Fruit fly (Drosophila melanogaster) whole organism, adult: ENCODE results near the gene Cpr67Fb.

Source experiments
- CG11617 ChIP-seq: fragments of 200-800 bp; sonication (Bioruptor generic); optimal IDR thresholded peaks from 2 replicates; lab custom pipeline; 2017; ENCODE audit warnings: mild to moderate bottlenecking, missing biosample characterization, missing genetic modification reagents, missing genetic modification characterization
- CG12768 ChIP-seq: fragments of 200-800 bp; sonication (Bioruptor generic); optimal IDR thresholded peaks from 2 replicates; lab custom pipeline; 2017; ENCODE audit warnings: missing biosample characterization, missing genetic modification characterization, mild to moderate bottlenecking, moderate library complexity, missing genetic modification reagents
- CG7101 ChIP-seq: fragments of 200-800 bp; sonication (Bioruptor generic); optimal IDR thresholded peaks from 2 replicates; lab custom pipeline; 2018; ENCODE audit warnings: missing biosample characterization, mild to moderate bottlenecking, missing genetic modification characterization, moderate library complexity
- Clk ChIP-seq: fragments of 200-800 bp; sonication (Bioruptor generic); optimal IDR thresholded peaks from 2 replicates; lab custom pipeline; 2017; ENCODE audit warnings: missing biosample characterization, missing genetic modification characterization
- Hr96 ChIP-seq: fragments of 200-800 bp; sonication (Bioruptor generic); optimal IDR thresholded peaks from 2 replicates; lab custom pipeline; 2016; ENCODE audit warnings: missing biosample characterization, missing genetic modification characterization
- Mnt ChIP-seq: fragments of 200-800 bp; sonication (Bioruptor generic); optimal IDR thresholded peaks from 2 replicates; lab custom pipeline; 2016; ENCODE audit warnings: missing biosample characterization, mild to moderate bottlenecking, missing genetic modification characterization
- bab1 ChIP-seq: fragments of 200-800 bp; sonication (Bioruptor generic); optimal IDR thresholded peaks from 3 replicates; lab custom pipeline; 2019; ENCODE audit warnings: missing biosample characterization, mild to moderate bottlenecking, missing genetic modification characterization, moderate library complexity
- cic ChIP-seq: fragments of 200-800 bp; sonication (Bioruptor generic); optimal IDR thresholded peaks from 2 replicates; lab custom pipeline; 2017; ENCODE audit warnings: missing biosample characterization, mild to moderate bottlenecking, missing genetic modification characterization, moderate library complexity
- cnc ChIP-seq, 2 experiments: fragments of >200 bp; optimal IDR thresholded peaks; 2 replicates each; lab custom pipeline; 2017
- kay ChIP-seq: fragments of 200-800 bp; sonication (Bioruptor generic); peaks from one replicate; lab custom pipeline; 2016; ENCODE audit warnings: missing biosample characterization, missing genetic modification characterization, borderline replicate concordance
- ovo ChIP-seq: fragments of 200-800 bp; sonication (Bioruptor generic); optimal IDR thresholded peaks from 2 replicates; lab custom pipeline; 2016; ENCODE audit warnings: missing biosample characterization, missing genetic modification characterization
- tj ChIP-seq: fragments of 200-800 bp; sonication (Bioruptor generic); optimal IDR thresholded peaks from 3 replicates; lab custom pipeline; 2017; ENCODE audit warnings: missing biosample characterization, mild to moderate bottlenecking, missing genetic modification characterization, moderate library complexity
- toe ChIP-seq: fragments of 200-800 bp; sonication (Bioruptor generic); optimal IDR thresholded peaks from 2 replicates; lab custom pipeline; 2016; ENCODE audit warnings: missing biosample characterization, missing genetic modification characterization

- TF ChIP-seq CG7101 (tag; lab: Kevin White, UChicago) (no peak), tj (GFP tag; lab: Kevin White, UChicago) (no peak), kay (GFP tag; lab: Kevin White, UChicago) (no peak), Clk (no peak), ovo (GFP tag; lab: Kevin White, UChicago) (no peak), Hr96 (GFP tag; lab: Kevin White, UChicago) (no peak), cic (GFP tag; lab: Kevin White, UChicago) (no peak), cnc (optimal IDR thresholded peaks at IDR 0.05; lab: Kevin White, UChicago) (no peak), CG11617 (GFP tag; lab: Kevin White, UChicago) (no peak), Mnt (GFP tag; lab: Kevin White, UChicago) (no peak), toe (GFP tag; lab: Kevin White, UChicago) (no peak), bab1 (no peak), CG12768 (GFP tag; lab: Kevin White, UChicago) (no peak)
Observed at dm6 chr3L:10927349-10927748, 33.4 kb downstream of the Cpr67Fb start.
